Fruit fly (Drosophila melanogaster) whole organism: ENCODE measurements around the gene CG6664.

Source experiments
- Dll ChIP-seq: fragments of >200 bp; optimal IDR thresholded peaks from 2 replicates; lab custom pipeline; 2017
- EcR ChIP-seq, 2 experiments: fragments of >200 bp; optimal IDR thresholded peaks; 2 replicates each; lab custom pipeline; 2017; ENCODE audit warnings: missing biosample characterization in 2 of 2, missing genetic modification characterization in 2 of 2, missing genetic modification reagents in 2 of 2
- pan ChIP-seq: fragments of >200 bp; optimal IDR thresholded peaks from 2 replicates; lab custom pipeline; 2017
- psq ChIP-seq: fragments of >200 bp; optimal IDR thresholded peaks from 2 replicates; lab custom pipeline; 2017
- usp ChIP-seq: fragments of >200 bp; optimal IDR thresholded peaks from 2 replicates; lab custom pipeline; 2017; ENCODE audit warnings: missing biosample characterization, missing genetic modification characterization, mixed read lengths

dm6 chr3L:17016576-17016917 is 567 bp upstream of the CG6664 start:
- TF ChIP-seq psq (lab: Kevin White, UChicago) (no peak), usp (GFP tag; lab: Kevin White, UChicago) (no peak), Dll (lab: Kevin White, UChicago) (peak; percentile 24), EcR (GFP tag; optimal IDR thresholded peaks at IDR 0.05; lab: Kevin White, UChicago) (no peak), pan (lab: Kevin White, UChicago) (no peak)
